Worm (Caenorhabditis elegans) whole organism, early embryonic: ENCODE data around the gene F26G1.11.

Experiments
- F13C5.2 ChIP-seq: sonication (generic microtip); optimal IDR thresholded peaks from 2 replicates; lab custom pipeline; 2017; ENCODE audit warnings: mild to moderate bottlenecking, missing genetic modification characterization, inconsistent platforms, missing compliant biosample characterization
- aly-1 ChIP-seq: sonication (generic microtip); optimal IDR thresholded peaks from 2 replicates; lab custom pipeline; 2016; ENCODE audit warnings: missing genetic modification characterization, missing compliant biosample characterization
- ama-1 ChIP-seq: fragments of 150-350 bp; optimal IDR thresholded peaks from 2 replicates; lab custom pipeline; 2014
- ceh-36 ChIP-seq: sonication (generic microtip); optimal IDR thresholded peaks from 2 replicates; lab custom pipeline; 2016; ENCODE audit warnings: missing genetic modification characterization, inconsistent platforms, missing compliant biosample characterization
- flt-1 ChIP-seq: fragments of 200-800 bp; sonication (Bioruptor generic); IDR thresholded peaks from 2 replicates; pipeline ENCODE4 v1.3.6; 2022; ENCODE audit warnings: missing genetic modification characterization, missing compliant biosample characterization
- hnd-1 ChIP-seq: sonication (generic microtip); optimal IDR thresholded peaks from 2 replicates; lab custom pipeline; 2016; ENCODE audit warnings: missing genetic modification characterization, missing compliant biosample characterization
- pes-1 ChIP-seq: fragments of 200-800 bp; sonication (Bioruptor generic); IDR thresholded peaks from 2 replicates; pipeline ENCODE4 v1.3.6; 2022; ENCODE audit warnings: missing genetic modification reagents, missing genetic modification characterization, missing compliant biosample characterization
- tbx-11 ChIP-seq: fragments of 200-800 bp; sonication (Bioruptor generic); IDR thresholded peaks from 2 replicates; pipeline ENCODE4 v1.3.6; 2022; ENCODE audit warnings: missing genetic modification characterization, missing compliant biosample characterization
- tbx-37 ChIP-seq: fragments of 200-800 bp; sonication (Bioruptor generic); conservative IDR thresholded peaks from 2 replicates; pipeline ENCODE4 v1.3.6; 2022; ENCODE audit warnings: missing genetic modification reagents, missing genetic modification characterization, missing compliant biosample characterization

DNA sequence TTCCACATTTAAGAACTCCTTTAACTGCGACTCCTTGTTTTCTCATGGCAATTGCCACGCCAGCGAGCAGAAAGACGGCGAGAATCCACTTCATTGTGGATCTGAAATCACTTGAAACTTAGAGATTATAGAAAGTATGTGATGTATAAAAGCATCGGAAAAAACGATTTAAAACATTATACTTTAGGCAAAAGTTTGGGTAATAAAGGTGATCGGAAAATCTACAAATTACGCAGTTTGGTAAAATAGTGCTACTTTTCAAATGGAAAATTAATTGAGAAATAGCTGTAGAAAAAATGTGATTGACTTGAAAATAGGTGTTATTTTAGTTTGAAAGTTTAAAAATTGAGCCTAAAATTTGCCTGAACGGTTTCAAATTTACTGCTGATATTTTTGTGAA, 49.2 kb upstream of the F26G1.11 start, which contains the start of gene ttr-41:
- no peak for TF ChIP-seq pes-1
- TF ChIP-seq hnd-1, result no peak
- no peak for TF ChIP-seq F13C5.2 (tag; lab: Kevin White, UChicago)
- TF ChIP-seq ama-1 (lab: Kevin White, UChicago), result no peak
- no peak for TF ChIP-seq tbx-11 (GFP tag; lab: Robert Waterston, UW)
- TF ChIP-seq tbx-37 (GFP tag; lab: Robert Waterston, UW), result no peak
- TF ChIP-seq ceh-36 (tag; lab: Kevin White, UChicago), result no peak
- no peak for TF ChIP-seq flt-1
- TF ChIP-seq aly-1, result no peak
